Fruit fly (Drosophila melanogaster) whole organism: ENCODE measurements around the gene CG7530.

ENCODE experiments used
- CG8478 ChIP-seq: fragments of >200 bp; optimal IDR thresholded peaks from 2 replicates; lab custom pipeline; 2018; ENCODE audit warnings: inconsistent platforms
- pan ChIP-seq: fragments of >200 bp; optimal IDR thresholded peaks from 2 replicates; lab custom pipeline; 2017

DNA sequence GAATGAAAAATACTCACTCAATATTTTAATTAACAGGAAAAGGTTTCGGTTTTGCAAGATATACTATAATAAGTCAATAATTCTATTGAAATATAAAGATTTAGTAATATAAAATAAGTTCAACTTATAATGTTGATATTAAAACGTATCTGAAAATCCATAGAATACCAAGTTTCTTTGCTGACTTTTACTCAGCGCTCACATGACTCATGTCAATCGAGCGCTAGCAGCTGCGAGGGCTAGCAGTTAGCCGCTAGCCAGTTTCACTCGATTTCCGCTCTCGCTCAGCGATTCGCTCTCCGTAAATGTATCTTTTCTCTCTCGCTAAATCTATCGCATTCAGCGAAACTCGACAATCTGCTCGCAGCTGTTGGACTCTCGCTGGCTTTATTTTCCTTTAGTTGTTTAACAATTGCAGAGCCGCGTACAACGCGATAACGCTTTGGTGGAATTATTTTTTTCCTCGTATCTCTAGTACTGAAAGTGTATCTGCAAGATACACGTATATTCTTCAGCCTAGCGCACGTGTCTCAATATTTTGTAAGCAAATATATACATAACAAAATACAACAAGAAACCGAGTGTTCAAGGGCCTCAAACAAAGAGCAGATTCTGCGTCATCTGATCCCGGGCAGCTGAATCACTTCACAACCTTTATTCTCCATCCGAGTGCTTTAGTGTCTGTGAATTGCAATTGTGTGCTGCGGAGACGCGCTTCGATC lies 17.9 kb upstream of the CG7530 start:
- TF ChIP-seq pan (no peak), CG8478 (no peak)
